Worm (Caenorhabditis elegans) whole organism, early embryonic: Measurements from ENCODE around the gene D1005.2.

ENCODE experiments used
- ceh-36 ChIP-seq: sonication (generic microtip); optimal IDR thresholded peaks from 2 replicates; lab custom pipeline; 2016; ENCODE audit warnings: missing genetic modification characterization, inconsistent platforms, missing compliant biosample characterization
- flt-1 ChIP-seq: fragments of 200-800 bp; sonication (Bioruptor generic); IDR thresholded peaks from 2 replicates; pipeline ENCODE4 v1.3.6; 2022; ENCODE audit warnings: missing genetic modification characterization, missing compliant biosample characterization

ce11 chrX:1489574-1489973 lies 30.8 kb downstream of the D1005.2 start:
- TF ChIP-seq ceh-36 (tag; lab: Kevin White, UChicago), result no peak
- TF ChIP-seq flt-1 (GFP tag; lab: Robert Waterston, UW), result no peak
